Fruit fly (Drosophila melanogaster): ENCODE results near the gene Npc2e.

Npc2e gene

dm6 chr3R:10042664-10043372 lies 10.3 kb upstream of the Npc2e start, which contains the start of the genes Mical and CG3909:
TSS of gene Mical (minus strand) at chr3R:10042895.
TSS of gene CG3909 (plus strand) at chr3R:10043270.
- TF ChIP-seq pan (optimal IDR thresholded peaks at IDR 0.05) = no peak
- peak in 1 of 2 experiments; percentile 95 for TF ChIP-seq pan (GFP tag; optimal IDR thresholded peaks at IDR 0.05 in 1 of 2, IDR thresholded peaks at IDR 0.05 in 1 of 2)
- TF ChIP-seq CG7357 (GFP tag; IDR thresholded peaks at IDR 0.05) = peak; percentile 62; the same call in 2 of the 3 replicates
- peak; percentile 13 for TF ChIP-seq CG2202 (tag; optimal IDR thresholded peaks at IDR 0.05)
- TF ChIP-seq CG18599 (GFP tag; optimal IDR thresholded peaks at IDR 0.05) = peak; percentile 85
- TF ChIP-seq CG32532 (GFP tag; IDR thresholded peaks at IDR 0.05) = peak; percentile 96
- peak; percentile 51; the same call in 1 of the 2 replicates for TF ChIP-seq CG42726 (GFP tag; IDR thresholded peaks at IDR 0.05; ENCODE audit: partially characterized antibody)
- TF ChIP-seq CG34422 (GFP tag; IDR thresholded peaks at IDR 0.05) = peak; percentile 92
- peak; percentile 4 for TF ChIP-seq CG16863 (GFP tag; optimal IDR thresholded peaks at IDR 0.05)
- TF ChIP-seq CG17829 (tag; optimal IDR thresholded peaks at IDR 0.05) = peak; percentile 93
- peak; percentile 50; the same call in 1 of the 2 replicates for TF ChIP-seq bbx (GFP tag; IDR thresholded peaks at IDR 0.05; ENCODE audit: partially characterized antibody)
- peak; percentile 72 for TF ChIP-seq CG4424 (GFP tag; optimal IDR thresholded peaks at IDR 0.05)
- no peak for TF ChIP-seq fu2 (GFP tag; optimal IDR thresholded peaks at IDR 0.05)
- 0 out of 3 replicates have a peak, but pooled peaks have one; percentile 30 for TF ChIP-seq CG6791 (GFP tag; IDR thresholded peaks at IDR 0.05; ENCODE audit: partially characterized antibody)
- no peak for TF ChIP-seq CG15479 (GFP tag; optimal IDR thresholded peaks at IDR 0.05)
- peak; percentile 12; the same call in 1 of the 3 replicates for TF ChIP-seq sr (GFP tag; IDR thresholded peaks at IDR 0.05)
- no peak for TF ChIP-seq CG4360 (GFP tag; IDR thresholded peaks at IDR 0.05)
- peak; percentile 81 for TF ChIP-seq CG30020 (tag; optimal IDR thresholded peaks at IDR 0.05)
- TF ChIP-seq MBD-R2 (GFP tag; IDR thresholded peaks at IDR 0.05) = peak; percentile 91
- no peak for TF ChIP-seq CG3995 (GFP tag; optimal IDR thresholded peaks at IDR 0.05)
- TF ChIP-seq CG17802 (tag; optimal IDR thresholded peaks at IDR 0.05) = peak; percentile 12
- TF ChIP-seq CG16779 (GFP tag; IDR thresholded peaks at IDR 0.05) = peak; percentile 80; the same call in 1 of the 2 replicates
- TF ChIP-seq CG12769 (tag; optimal IDR thresholded peaks at IDR 0.05) = no peak
- TF ChIP-seq Spps (tag; optimal IDR thresholded peaks at IDR 0.05) = peak; percentile 37
- 0 out of 2 replicates have a peak, but pooled peaks have one; percentile 29 for TF ChIP-seq Lim3 (GFP tag; IDR thresholded peaks at IDR 0.05)
- peak; percentile 88 for TF ChIP-seq dmrt99B (tag; optimal IDR thresholded peaks at IDR 0.05)
- peak; percentile 76 for TF ChIP-seq exex (tag; optimal IDR thresholded peaks at IDR 0.05)
- TF ChIP-seq CG17568 (GFP tag; optimal IDR thresholded peaks at IDR 0.05) = no peak
- peak; percentile 40 for TF ChIP-seq CG6813 (GFP tag; optimal IDR thresholded peaks at IDR 0.05)
- TF ChIP-seq chif (GFP tag; optimal IDR thresholded peaks at IDR 0.05) = peak in 1 of 2 experiments; percentile 10
- peak; percentile 78 for TF ChIP-seq fd96Cb (tag; optimal IDR thresholded peaks at IDR 0.05)
- no peak for TF ChIP-seq GATAe (GFP tag; conservative IDR thresholded peaks at IDR 0.05)
- TF ChIP-seq CG17186 (GFP tag; optimal IDR thresholded peaks at IDR 0.05) = peak; percentile 13
- TF ChIP-seq grau (tag; optimal IDR thresholded peaks at IDR 0.05) = peak; percentile 90
- TF ChIP-seq CrebB (tag; optimal IDR thresholded peaks at IDR 0.05) = peak; percentile 5
- peak; percentile 31 for TF ChIP-seq Max (GFP tag; optimal IDR thresholded peaks at IDR 0.05)
- TF ChIP-seq maf-S (GFP tag; optimal IDR thresholded peaks at IDR 0.05) = peak; percentile 47
- TF ChIP-seq klu (GFP tag; IDR thresholded peaks at IDR 0.05) = peak; percentile 81
- TF ChIP-seq CG31365 (tag; optimal IDR thresholded peaks at IDR 0.05) = peak; percentile 4
- TF ChIP-seq CG1024 (GFP tag; IDR thresholded peaks at IDR 0.05) = peak; percentile 76
- no peak for TF ChIP-seq CG9609 (GFP tag; optimal IDR thresholded peaks at IDR 0.05)
- peak; percentile 84 for TF ChIP-seq CG9215 (GFP tag; IDR thresholded peaks at IDR 0.05)
- TF ChIP-seq CG9797 (GFP tag; optimal IDR thresholded peaks at IDR 0.05) = peak; percentile 91
- peak; percentile 90 for TF ChIP-seq CG7839 (tag; optimal IDR thresholded peaks at IDR 0.05)
- no peak for TF ChIP-seq Sry-β (GFP tag; optimal IDR thresholded peaks at IDR 0.05)
- no peak for TF ChIP-seq CG3163 (GFP tag; optimal IDR thresholded peaks at IDR 0.05)
- peak; percentile 9 for TF ChIP-seq Mad (GFP tag; optimal IDR thresholded peaks at IDR 0.05)
- peak; percentile 73; the same call in 2 of the 3 replicates for TF ChIP-seq CG6175 (GFP tag; IDR thresholded peaks at IDR 0.05)
- TF ChIP-seq CG10543 (GFP tag; optimal IDR thresholded peaks at IDR 0.05) = peak; percentile 48
